Fruit fly (Drosophila melanogaster) whole organism, embryonic: ENCODE measurements around the gene CG12147.
A peak's percentile ranks its signal among the peaks of the same experiment; 100 is the strongest.

Source experiments
- Ada2b ChIP-seq: fragments of 200-800 bp; sonication (Bioruptor generic); IDR thresholded peaks from 2 replicates; pipeline ENCODE4 v1.3.6; 2022; ENCODE audit warnings: missing biosample characterization, missing genetic modification characterization
- CG10267 ChIP-seq: fragments of 200-800 bp; sonication (Bioruptor generic); optimal IDR thresholded peaks from 2 replicates; lab custom pipeline; 2018; ENCODE audit warnings: missing biosample characterization, mild to moderate bottlenecking, missing genetic modification characterization, moderate library complexity
- CG10431 ChIP-seq: fragments of 200-800 bp; sonication (Bioruptor generic); optimal IDR thresholded peaks from 3 replicates; lab custom pipeline; 2018; ENCODE audit warnings: missing biosample characterization, mild to moderate bottlenecking, missing genetic modification characterization
- CG10462 ChIP-seq: fragments of 200-800 bp; sonication (Bioruptor generic); optimal IDR thresholded peaks from 2 replicates; lab custom pipeline; 2016; ENCODE audit warnings: missing biosample characterization, missing genetic modification characterization
- CG11085 ChIP-seq: fragments of 200-800 bp; sonication (Bioruptor generic); IDR thresholded peaks from 2 replicates; pipeline ENCODE4 v1.3.6; 2022; ENCODE audit warnings: missing biosample characterization, missing genetic modification characterization
- CG13296 ChIP-seq: fragments of 200-800 bp; sonication (Bioruptor generic); optimal IDR thresholded peaks from 3 replicates; lab custom pipeline; 2018; ENCODE audit warnings: missing biosample characterization, mild to moderate bottlenecking, missing genetic modification characterization
- CG16815 ChIP-seq: fragments of 200-800 bp; sonication (Bioruptor generic); optimal IDR thresholded peaks from 3 replicates; lab custom pipeline; 2017; ENCODE audit warnings: missing biosample characterization, mild to moderate bottlenecking, missing genetic modification characterization
- CG18476 ChIP-seq: fragments of 200-800 bp; sonication (Bioruptor generic); optimal IDR thresholded peaks from 2 replicates; lab custom pipeline; 2016; ENCODE audit warnings: missing biosample characterization, mild to moderate bottlenecking, missing genetic modification characterization
- CG2120 ChIP-seq: fragments of 200-800 bp; sonication (Bioruptor generic); optimal IDR thresholded peaks from 3 replicates; lab custom pipeline; 2016; ENCODE audit warnings: missing biosample characterization, missing genetic modification characterization
- CG2678 ChIP-seq: fragments of 200-800 bp; sonication (Bioruptor generic); optimal IDR thresholded peaks from 3 replicates; lab custom pipeline; 2019; ENCODE audit warnings: missing biosample characterization, mild to moderate bottlenecking, missing genetic modification characterization, moderate library complexity
- CG32767 ChIP-seq: fragments of 200-800 bp; sonication (Bioruptor generic); IDR thresholded peaks from 2 replicates; pipeline ENCODE4 v1.3.6; 2022; ENCODE audit warnings: missing biosample characterization, missing genetic modification characterization
- CG43689 ChIP-seq: fragments of 200-800 bp; sonication (Bioruptor generic); IDR thresholded peaks from 2 replicates; pipeline ENCODE4 v1.3.6; 2022; ENCODE audit warnings: missing biosample characterization, missing genetic modification characterization
- CG4854 ChIP-seq: fragments of 200-800 bp; sonication (Bioruptor generic); optimal IDR thresholded peaks from 2 replicates; lab custom pipeline; 2016; ENCODE audit warnings: missing biosample characterization, missing genetic modification characterization, inconsistent platforms
- CG5953 ChIP-seq: fragments of 200-800 bp; sonication (Bioruptor generic); IDR thresholded peaks from 2 replicates; pipeline ENCODE4 v1.3.6; 2022; ENCODE audit warnings: missing biosample characterization, missing genetic modification characterization
- CG6175 ChIP-seq: fragments of 200-800 bp; sonication (Bioruptor generic); IDR thresholded peaks from 3 replicates; pipeline ENCODE4 v1.3.6; 2022; ENCODE audit warnings: missing biosample characterization, missing genetic modification characterization
- CG6689 ChIP-seq: fragments of 200-800 bp; sonication (Bioruptor generic); IDR thresholded peaks from 2 replicates; pipeline ENCODE4 v1.3.6; 2022; ENCODE audit warnings: missing biosample characterization, missing genetic modification characterization
- CG7372 ChIP-seq: fragments of 200-800 bp; sonication (Bioruptor generic); IDR thresholded peaks from 2 replicates; pipeline ENCODE4 v1.3.6; 2022; ENCODE audit warnings: missing biosample characterization, missing genetic modification characterization
- CG7839 ChIP-seq: fragments of 200-800 bp; sonication (Bioruptor generic); optimal IDR thresholded peaks from 3 replicates; lab custom pipeline; 2018; ENCODE audit warnings: missing biosample characterization, mild to moderate bottlenecking, missing genetic modification characterization, moderate library complexity
- CG8944 ChIP-seq: fragments of 200-800 bp; sonication (Bioruptor generic); optimal IDR thresholded peaks from 3 replicates; lab custom pipeline; 2016; ENCODE audit warnings: missing biosample characterization, missing genetic modification characterization
- CG9609 ChIP-seq: fragments of 200-800 bp; sonication (Bioruptor generic); optimal IDR thresholded peaks from 3 replicates; lab custom pipeline; 2016; ENCODE audit warnings: missing biosample characterization, missing genetic modification characterization
- CG9797 ChIP-seq: fragments of 200-800 bp; sonication (Bioruptor generic); optimal IDR thresholded peaks from 3 replicates; lab custom pipeline; 2018; ENCODE audit warnings: missing biosample characterization, mild to moderate bottlenecking, missing genetic modification characterization
- CG9817 ChIP-seq: fragments of 200-800 bp; sonication (Bioruptor generic); optimal IDR thresholded peaks from 2 replicates; lab custom pipeline; 2018; ENCODE audit warnings: missing biosample characterization, mild to moderate bottlenecking, missing genetic modification characterization, moderate library complexity
- Eip74EF ChIP-seq, 2 experiments: fragments of 200-800 bp in 1 of 2; fragments of >200 bp in 1 of 2; sonication (Bioruptor generic) in 1 of 2; optimal IDR thresholded peaks; 2 replicates each; lab custom pipeline; 2017 to 2019; ENCODE audit warnings: missing biosample characterization in 2 of 2, missing genetic modification characterization in 2 of 2, mild to moderate bottlenecking in 1 of 2, moderate library complexity in 1 of 2
- Elba2 ChIP-seq: fragments of 200-800 bp; sonication (Bioruptor generic); optimal IDR thresholded peaks from 3 replicates; lab custom pipeline; 2016; ENCODE audit warnings: missing biosample characterization, missing genetic modification characterization
- HmgD ChIP-seq: fragments of 200-800 bp; sonication (Bioruptor generic); optimal IDR thresholded peaks from 3 replicates; lab custom pipeline; 2016; ENCODE audit warnings: missing biosample characterization, missing genetic modification characterization
- MESR4 ChIP-seq: fragments of 200-800 bp; sonication (Bioruptor generic); optimal IDR thresholded peaks from 2 replicates; lab custom pipeline; 2018; ENCODE audit warnings: missing biosample characterization, mild to moderate bottlenecking, missing genetic modification characterization, moderate library complexity
- Max ChIP-seq: fragments of 200-800 bp; sonication (Bioruptor generic); optimal IDR thresholded peaks from 2 replicates; lab custom pipeline; 2016; ENCODE audit warnings: missing biosample characterization, mild to moderate bottlenecking, missing genetic modification characterization
- Ptx1 ChIP-seq: fragments of 200-800 bp; sonication (Bioruptor generic); IDR thresholded peaks from 2 replicates; pipeline ENCODE4 v1.3.6; 2022; ENCODE audit warnings: missing biosample characterization, missing genetic modification characterization
- Ssrp ChIP-seq: fragments of 200-800 bp; sonication (Bioruptor generic); optimal IDR thresholded peaks from 2 replicates; lab custom pipeline; 2018; ENCODE audit warnings: missing biosample characterization, mild to moderate bottlenecking, missing genetic modification characterization, moderate library complexity
- Xrp1 ChIP-seq: fragments of 200-800 bp; sonication (Bioruptor generic); IDR thresholded peaks from 2 replicates; pipeline ENCODE4 v1.3.6; 2022; ENCODE audit warnings: missing biosample characterization, missing genetic modification characterization
- btn ChIP-seq: fragments of 200-800 bp; sonication (Bioruptor generic); optimal IDR thresholded peaks from 2 replicates; lab custom pipeline; 2016; ENCODE audit warnings: missing biosample characterization, missing genetic modification characterization
- cas ChIP-seq: fragments of 200-800 bp; sonication (Bioruptor generic); IDR thresholded peaks from 2 replicates; pipeline ENCODE4 v1.3.6; 2022; ENCODE audit warnings: missing biosample characterization, missing genetic modification characterization
- chm ChIP-seq: fragments of 200-800 bp; sonication (Bioruptor generic); IDR thresholded peaks from 2 replicates; pipeline ENCODE4 v1.3.6; 2022; ENCODE audit warnings: missing biosample characterization, missing genetic modification characterization
- corto ChIP-seq: fragments of 200-800 bp; sonication (Bioruptor generic); optimal IDR thresholded peaks from 2 replicates; lab custom pipeline; 2016; ENCODE audit warnings: missing biosample characterization, mild to moderate bottlenecking, missing genetic modification characterization, moderate library complexity
- dmrt99B ChIP-seq: fragments of 200-800 bp; sonication (Bioruptor generic); optimal IDR thresholded peaks from 2 replicates; lab custom pipeline; 2018; ENCODE audit warnings: missing biosample characterization, mild to moderate bottlenecking, missing genetic modification characterization, moderate library complexity
- eve ChIP-seq, 2 experiments: fragments of >200 bp; optimal IDR thresholded peaks; 2 replicates each; lab custom pipeline; 2017; ENCODE audit warnings: missing biosample characterization in 2 of 2, missing genetic modification characterization in 2 of 2
- fd64A ChIP-seq: fragments of 200-800 bp; sonication (Bioruptor generic); optimal IDR thresholded peaks from 3 replicates; lab custom pipeline; 2018; ENCODE audit warnings: missing biosample characterization, mild to moderate bottlenecking, missing genetic modification characterization
- gem ChIP-seq: fragments of 200-800 bp; sonication (Bioruptor generic); optimal IDR thresholded peaks from 2 replicates; lab custom pipeline; 2019; ENCODE audit warnings: missing biosample characterization, mild to moderate bottlenecking, missing genetic modification characterization, moderate library complexity
- grau ChIP-seq: fragments of 200-800 bp; optimal IDR thresholded peaks from 3 replicates; lab custom pipeline; 2019; ENCODE audit warnings: missing biosample characterization, mild to moderate bottlenecking, missing genetic modification characterization, moderate library complexity
- gsb ChIP-seq: fragments of 200-800 bp; sonication (Bioruptor generic); IDR thresholded peaks from 2 replicates; pipeline ENCODE4 v1.3.6; 2022; ENCODE audit warnings: missing biosample characterization, missing genetic modification characterization
- nerfin-1 ChIP-seq: fragments of 200-800 bp; sonication (Bioruptor generic); optimal IDR thresholded peaks from 3 replicates; lab custom pipeline; 2019; ENCODE audit warnings: missing biosample characterization, mild to moderate bottlenecking, missing genetic modification characterization, moderate library complexity
- nerfin-2 ChIP-seq: fragments of 200-800 bp; sonication (Bioruptor generic); IDR thresholded peaks from 2 replicates; pipeline ENCODE4 v1.3.6; 2022; ENCODE audit warnings: missing biosample characterization, missing genetic modification characterization; ENCODE audit not compliant: partially characterized antibody
- pho ChIP-seq: fragments of 200-800 bp; sonication (Bioruptor generic); optimal IDR thresholded peaks from 2 replicates; lab custom pipeline; 2016; ENCODE audit warnings: missing biosample characterization, missing genetic modification characterization
- repo ChIP-seq: fragments of 200-800 bp; sonication (Bioruptor generic); optimal IDR thresholded peaks from 2 replicates; lab custom pipeline; 2016; ENCODE audit warnings: missing biosample characterization, missing genetic modification characterization
- slbo ChIP-seq: fragments of 200-800 bp; sonication (Bioruptor generic); IDR thresholded peaks from 2 replicates; pipeline ENCODE4 v1.3.6; 2022; ENCODE audit warnings: missing biosample characterization, missing genetic modification characterization
- tin ChIP-seq: fragments of 200-800 bp; sonication (Bioruptor generic); optimal IDR thresholded peaks from 3 replicates; lab custom pipeline; 2016; ENCODE audit warnings: missing biosample characterization, missing genetic modification characterization
- tll ChIP-seq, 2 experiments: fragments of 200-800 bp in 1 of 2; fragments of >200 bp in 1 of 2; sonication (Bioruptor generic) in 1 of 2; optimal IDR thresholded peaks; 2 replicates each; lab custom pipeline; 2017 to 2019; ENCODE audit warnings: missing biosample characterization in 2 of 2, missing genetic modification characterization in 2 of 2, mild to moderate bottlenecking in 1 of 2, moderate library complexity in 1 of 2
- toy ChIP-seq: fragments of 200-800 bp; sonication (Bioruptor generic); IDR thresholded peaks from 2 replicates; pipeline ENCODE4 v1.3.6; 2022; ENCODE audit warnings: missing biosample characterization, missing genetic modification characterization
- ttk ChIP-seq: fragments of 200-800 bp; sonication (Bioruptor generic); IDR thresholded peaks from 2 replicates; pipeline ENCODE4 v2.1.2; 2022; ENCODE audit warnings: missing biosample characterization, missing genetic modification characterization
- tup ChIP-seq: fragments of 200-800 bp; sonication (Bioruptor generic); optimal IDR thresholded peaks from 2 replicates; lab custom pipeline; 2016; ENCODE audit warnings: missing biosample characterization, mild to moderate bottlenecking, missing genetic modification characterization, moderate library complexity
- vnd ChIP-seq: fragments of 200-800 bp; sonication (Bioruptor generic); IDR thresholded peaks from 3 replicates; pipeline ENCODE4 v1.3.6; 2022; ENCODE audit warnings: missing biosample characterization, missing genetic modification characterization; ENCODE audit not compliant: partially characterized antibody

CG12147 gene

DNA sequence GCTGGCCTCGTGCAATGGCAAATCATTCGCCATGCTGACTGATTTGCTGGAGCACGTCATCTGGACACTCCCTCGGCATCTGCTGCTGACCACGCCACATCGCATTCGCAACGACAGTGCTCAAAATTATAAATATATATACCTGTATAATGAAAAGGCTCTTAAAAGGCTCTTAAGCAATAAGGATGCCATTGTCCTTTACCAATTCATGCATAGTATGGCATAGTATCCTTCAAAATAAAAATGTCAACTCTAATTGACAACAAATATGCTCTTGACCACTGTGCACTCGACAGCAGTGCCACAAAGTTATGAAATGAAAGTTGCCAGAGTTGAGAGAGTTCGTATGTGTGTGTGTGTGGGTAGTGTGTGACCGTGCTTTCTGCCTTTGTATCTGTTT is 4.9 kb downstream of the CG12147 start (continued):
- TF ChIP-seq CG9817 (tag; lab: Kevin White, UChicago) (no peak), CG7839 (no peak), CG2678 (tag; lab: Kevin White, UChicago) (peak; percentile 25), CG2120 (GFP tag; lab: Kevin White, UChicago) (no peak), tin (GFP tag; lab: Kevin White, UChicago) (no peak), CG11085 (GFP tag; lab: Robert Waterston, UW) (no peak), grau (tag; lab: Kevin White, UChicago) (no peak), CG4854 (GFP tag; lab: Kevin White, UChicago) (no peak), CG10267 (tag; lab: Kevin White, UChicago) (no peak), Ssrp (tag; lab: Kevin White, UChicago) (no peak), chm (GFP tag; lab: Robert Waterston, UW) (no peak), repo (GFP tag; lab: Kevin White, UChicago) (no peak), toy (GFP tag; lab: Robert Waterston, UW) (no peak), tup (GFP tag; lab: Kevin White, UChicago) (no peak), CG10431 (GFP tag; lab: Kevin White, UChicago) (no peak), CG8944 (GFP tag; lab: Kevin White, UChicago) (no peak), ttk (no peak), CG16815 (GFP tag; lab: Kevin White, UChicago) (no peak), btn (GFP tag; lab: Kevin White, UChicago) (no peak), CG5953 (GFP tag; lab: Robert Waterston, UW) (0 out of 2 replicates have a peak, but pooled peaks have one; percentile 38), cas (GFP tag; lab: Robert Waterston, UW) (no peak), Ptx1 (GFP tag; lab: Robert Waterston, UW) (peak; percentile 28; the same call in 1 of the 2 replicates), vnd (no peak), CG6689 (0 out of 2 replicates have a peak, but pooled peaks have one; percentile 15), Xrp1 (no peak), CG43689 (GFP tag; lab: Robert Waterston, UW) (no peak), CG7372 (GFP tag; lab: Robert Waterston, UW) (0 out of 2 replicates have a peak, but pooled peaks have one; percentile 36), slbo (no peak), CG9609 (GFP tag; lab: Kevin White, UChicago) (no peak), gem (tag; lab: Kevin White, UChicago) (no peak), HmgD (GFP tag; lab: Kevin White, UChicago) (no peak), Elba2 (no peak), gsb (GFP tag; lab: Robert Waterston, UW) (no peak), pho (GFP tag; lab: Kevin White, UChicago) (no peak), CG32767 (no peak), CG6175 (GFP tag; lab: Robert Waterston, UW) (no peak), corto (GFP tag; lab: Kevin White, UChicago) (no peak), CG18476 (GFP tag; lab: Kevin White, UChicago) (no peak), tll (GFP tag; optimal IDR thresholded peaks at IDR 0.05; lab: Kevin White, UChicago) (no peak), CG13296 (GFP tag; lab: Kevin White, UChicago) (no peak), Ada2b (GFP tag; lab: Robert Waterston, UW) (no peak), eve (GFP tag; optimal IDR thresholded peaks at IDR 0.05; lab: Kevin White, UChicago) (no peak), nerfin-1 (tag; lab: Kevin White, UChicago) (no peak), Eip74EF (GFP tag; optimal IDR thresholded peaks at IDR 0.05; lab: Kevin White, UChicago) (no peak), MESR4 (no peak), fd64A (no peak), CG10462 (GFP tag; lab: Kevin White, UChicago) (no peak), CG9797 (GFP tag; lab: Kevin White, UChicago) (no peak), nerfin-2 (GFP tag; lab: Robert Waterston, UW) (no peak), Max (GFP tag; lab: Kevin White, UChicago) (no peak), dmrt99B (peak; percentile 37)
- TF ChIP-seq, all 482 proteins: peak for 14
